Worm (Caenorhabditis elegans): ENCODE measurements around the gene pals-25.

The pals-25 gene

ce11 chrIII:87183-87582 lies 47.1 kb upstream of the pals-25 start, which contains the start of the genes F54C4.4 and mrpl-40:
Gene F54C4.4, minus strand, starts transcription at chrIII:87381.
Gene mrpl-40, plus strand, starts transcription at chrIII:87559.
- TF ChIP-seq attf-5 (GFP tag; optimal IDR thresholded peaks at IDR 0.05) (peak; percentile 13), madf-10 (tag; optimal IDR thresholded peaks at IDR 0.05) (no peak), attf-3 (GFP tag; conservative IDR thresholded peaks at IDR 0.05) (peak; percentile 97), F33H1.4 (GFP tag; IDR thresholded peaks at IDR 0.05) (peak; percentile 59; the same call in 1 of the 2 replicates), sptf-2 (GFP tag; optimal IDR thresholded peaks at IDR 0.05) (no peak), hmg-1.2 (GFP tag; IDR thresholded peaks at IDR 0.05) (peak; percentile 94), egrh-3 (GFP tag; IDR thresholded peaks at IDR 0.05) (peak; percentile 33; the same call in 1 of the 2 replicates), cebp-1 (GFP tag; IDR thresholded peaks at IDR 0.05) (no peak), cebp-1 (tag; optimal IDR thresholded peaks at IDR 0.05) (peak; percentile 30), T26A5.8 (tag; optimal IDR thresholded peaks at IDR 0.05) (no peak), D2030.7 (GFP tag; IDR thresholded peaks at IDR 0.05) (0 out of 2 replicates have a peak, but pooled peaks have one; percentile 23), mcd-1 (GFP tag; IDR thresholded peaks at IDR 0.05) (peak; percentile 47), snpc-3.4 (tag; optimal IDR thresholded peaks at IDR 0.05) (peak; percentile 38), madf-6 (GFP tag; IDR thresholded peaks at IDR 0.05) (peak; percentile 5; the same call in 1 of the 2 replicates), lin-54 (GFP tag; optimal IDR thresholded peaks at IDR 0.05) (peak; percentile 12), let-526 (GFP tag; IDR thresholded peaks at IDR 0.05) (no peak), lin-40 (tag; optimal IDR thresholded peaks at IDR 0.05) (peak; percentile 28), pbrm-1 (GFP tag; IDR thresholded peaks at IDR 0.05) (0 out of 2 replicates have a peak, but pooled peaks have one; percentile 45), nhr-80 (tag; optimal IDR thresholded peaks at IDR 0.05) (no peak), lsl-1 (GFP tag; optimal IDR thresholded peaks at IDR 0.05) (peak; percentile 11), tbp1 (GFP tag; optimal IDR thresholded peaks at IDR 0.05) (peak; percentile 35)

ce11 chrIII:89155-89554 lies 45.1 kb upstream of the pals-25 start:
- TF ChIP-seq efl-1 (GFP tag; optimal IDR thresholded peaks at IDR 0.05) (peak; percentile 9), ZK185.1 (tag; optimal IDR thresholded peaks at IDR 0.05; ENCODE audit: poor library complexity, severe bottlenecking) (no peak), zfh-2 (GFP tag; conservative IDR thresholded peaks at IDR 0.05) (no peak), ceh-79 (tag; optimal IDR thresholded peaks at IDR 0.05) (peak; percentile 76), madf-8 (GFP tag; conservative IDR thresholded peaks at IDR 0.05) (no peak), dpff-1 (tag; optimal IDR thresholded peaks at IDR 0.05) (no peak), bed-1 (GFP tag; IDR thresholded peaks at IDR 0.05) (no peak), T26A5.8 (tag; optimal IDR thresholded peaks at IDR 0.05) (peak; percentile 42), cebp-2 (GFP tag; IDR thresholded peaks at IDR 0.05) (peak; percentile 73; the same call in 1 of the 2 replicates), F23B12.7 (tag; optimal IDR thresholded peaks at IDR 0.05; ENCODE audit: insufficient read depth) (peak; percentile 74), egrh-3 (GFP tag; IDR thresholded peaks at IDR 0.05) (no peak), pha-4 (tag; optimal IDR thresholded peaks at IDR 0.05) (no peak), F37B4.10 (GFP tag; IDR thresholded peaks at IDR 0.05) (no peak), snpc-1.3 (tag; optimal IDR thresholded peaks at IDR 0.05; ENCODE audit: insufficient read depth) (peak; percentile 85), lir-1 (GFP tag; conservative IDR thresholded peaks at IDR 0.05) (no peak), F39B2.1 (GFP tag; IDR thresholded peaks at IDR 0.05) (0 out of 2 replicates have a peak, but pooled peaks have one; percentile 27), ceh-100 (GFP tag; IDR thresholded peaks at IDR 0.05) (peak; percentile 62), snpc-1.1 (tag; optimal IDR thresholded peaks at IDR 0.05; ENCODE audit: insufficient read depth) (peak; percentile 16), dox-1 (GFP tag; IDR thresholded peaks at IDR 0.05) (peak; percentile 78), fkh-3 (tag; optimal IDR thresholded peaks at IDR 0.05) (no peak), egl-18 (GFP tag; IDR thresholded peaks at IDR 0.05) (no peak), him-1 (tag; optimal IDR thresholded peaks at IDR 0.05) (peak; percentile 84), ztf-18 (tag; optimal IDR thresholded peaks at IDR 0.05) (peak; percentile 32), B0035.1 (tag; optimal IDR thresholded peaks at IDR 0.05) (peak; percentile 73), nhr-120 (GFP tag; IDR thresholded peaks at IDR 0.05) (no peak), mcd-1 (GFP tag; IDR thresholded peaks at IDR 0.05) (peak; percentile 53), unc-62 (GFP tag; optimal IDR thresholded peaks at IDR 0.05) (no peak), nfya-1 (tag; optimal IDR thresholded peaks at IDR 0.05; ENCODE audit: borderline replicate concordance, insufficient read depth) (no peak), nfya-2 (GFP tag; IDR thresholded peaks at IDR 0.05) (peak; percentile 71; the same call in 1 of the 2 replicates)
